Worm (Caenorhabditis elegans) whole organism, L3 larva: ENCODE results near the gene K12H6.7.

ENCODE experiments used
- R02D3.7 ChIP-seq: fragments of 150-350 bp; optimal IDR thresholded peaks from 2 replicates; lab custom pipeline; 2014; ENCODE audit warnings: missing biosample characterization, missing genetic modification characterization
- daf-12 ChIP-seq: fragments of 150-350 bp; optimal IDR thresholded peaks from 2 replicates; lab custom pipeline; 2014; ENCODE audit warnings: missing biosample characterization, missing genetic modification reagents, missing genetic modification characterization
- unc-39 ChIP-seq: sonication (generic microtip); optimal IDR thresholded peaks from 4 replicates; lab custom pipeline; 2017; ENCODE audit warnings: missing biosample characterization, missing genetic modification characterization
- zag-1 ChIP-seq: fragments of 150-350 bp; optimal IDR thresholded peaks from 2 replicates; lab custom pipeline; 2014; ENCODE audit warnings: missing biosample characterization, missing genetic modification characterization

DNA sequence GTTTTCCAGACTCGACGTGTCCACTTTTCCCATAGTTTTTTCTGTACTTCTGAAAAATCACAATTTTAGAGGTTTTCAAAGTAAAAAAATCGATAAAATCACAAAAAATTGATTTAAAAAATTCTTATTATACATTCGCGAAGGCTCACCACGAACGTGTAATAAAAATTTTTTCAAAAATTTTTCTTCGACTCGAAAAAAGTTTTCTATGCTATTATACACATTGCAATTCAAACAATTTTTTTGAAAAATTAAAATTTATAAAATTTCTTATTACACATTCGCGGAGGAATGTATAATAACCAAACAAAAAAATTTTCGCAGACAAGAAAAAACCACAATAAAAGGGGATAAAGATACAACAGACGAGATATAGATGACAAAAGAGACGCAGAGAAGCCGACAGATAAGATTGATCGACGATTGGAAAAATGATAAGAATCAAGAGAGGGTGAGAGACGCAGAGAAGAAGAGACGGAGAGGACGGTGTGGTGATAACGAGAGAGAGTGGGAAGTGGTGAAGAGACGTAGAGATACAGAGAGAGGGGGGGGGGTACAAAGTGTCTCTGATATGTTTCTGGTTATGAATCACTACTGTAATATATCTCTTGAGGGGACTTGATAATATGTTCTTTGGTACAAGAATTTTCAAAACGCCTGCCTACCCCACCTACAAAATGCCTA lies 36.1 kb downstream of the K12H6.7 start, which contains the start of gene nhr-119:
- TF ChIP-seq zag-1 (tag; lab: Kevin White, UChicago) (no peak), unc-39 (tag; lab: Kevin White, UChicago) (no peak), daf-12 (no peak), R02D3.7 (tag; lab: Kevin White, UChicago) (peak; percentile 48)
